Worm (Caenorhabditis elegans) whole organism, late embryonic: ENCODE measurements around the gene fbxb-6.

ENCODE experiments used
- K09A11.1 ChIP-seq: sonication (generic microtip); optimal IDR thresholded peaks from 2 replicates; lab custom pipeline; 2017; ENCODE audit warnings: antibody characterized with exemption, mild to moderate bottlenecking, missing genetic modification characterization, missing compliant biosample characterization; ENCODE audit not compliant: insufficient read depth
- ama-1 ChIP-seq: fragments of 150-350 bp; optimal IDR thresholded peaks from 2 replicates; lab custom pipeline; 2014
- ets-4 ChIP-seq: sonication (generic microtip); optimal IDR thresholded peaks from 2 replicates; lab custom pipeline; 2016; ENCODE audit warnings: missing genetic modification characterization, missing compliant biosample characterization
- mec-3 ChIP-seq: sonication (generic microtip); optimal IDR thresholded peaks from 2 replicates; lab custom pipeline; 2016; ENCODE audit warnings: borderline replicate concordance, missing genetic modification characterization, missing compliant biosample characterization
- nhr-11 ChIP-seq: fragments of 150-350 bp; optimal IDR thresholded peaks from 2 replicates; lab custom pipeline; 2014; ENCODE audit warnings: missing biosample characterization, missing genetic modification characterization
- pag-3 ChIP-seq: sonication (generic microtip); optimal IDR thresholded peaks from 2 replicates; lab custom pipeline; 2016; ENCODE audit warnings: missing compliant biosample characterization, missing genetic modification characterization, borderline replicate concordance
- pros-1 ChIP-seq: fragments of 150-350 bp; optimal IDR thresholded peaks from 2 replicates; lab custom pipeline; 2014; ENCODE audit warnings: missing biosample characterization, missing genetic modification reagents, missing genetic modification characterization
- sox-2 ChIP-seq: fragments of 200-800 bp; sonication (Bioruptor generic); IDR thresholded peaks from 2 replicates; pipeline ENCODE4 v1.3.6; 2022; ENCODE audit warnings: missing genetic modification reagents, missing genetic modification characterization, missing compliant biosample characterization
- unc-3 ChIP-seq, 2 experiments: fragments of 200-800 bp in 1 of 2; sonication (Bioruptor generic) in 1 of 2; sonication (generic microtip) in 1 of 2; conservative IDR thresholded peaks in 1 of 2; optimal IDR thresholded peaks in 1 of 2; 2 replicates each; pipeline versions ENCODE4 v1.3.6 to Lab custom; 2016 to 2022; ENCODE audit warnings: missing compliant biosample characterization in 2 of 2, missing genetic modification characterization in 2 of 2, missing genetic modification reagents in 1 of 2
- unc-42 ChIP-seq: sonication (generic microtip); optimal IDR thresholded peaks from 2 replicates; lab custom pipeline; 2016; ENCODE audit warnings: missing genotype, missing genetic modification characterization, missing compliant biosample characterization
- unc-86 ChIP-seq: sonication (generic microtip); optimal IDR thresholded peaks from 2 replicates; lab custom pipeline; 2016; ENCODE audit warnings: missing genetic modification characterization, missing compliant biosample characterization
- zip-5 ChIP-seq: sonication (generic microtip); optimal IDR thresholded peaks from 2 replicates; lab custom pipeline; 2016; ENCODE audit warnings: missing genetic modification characterization, missing compliant biosample characterization

DNA sequence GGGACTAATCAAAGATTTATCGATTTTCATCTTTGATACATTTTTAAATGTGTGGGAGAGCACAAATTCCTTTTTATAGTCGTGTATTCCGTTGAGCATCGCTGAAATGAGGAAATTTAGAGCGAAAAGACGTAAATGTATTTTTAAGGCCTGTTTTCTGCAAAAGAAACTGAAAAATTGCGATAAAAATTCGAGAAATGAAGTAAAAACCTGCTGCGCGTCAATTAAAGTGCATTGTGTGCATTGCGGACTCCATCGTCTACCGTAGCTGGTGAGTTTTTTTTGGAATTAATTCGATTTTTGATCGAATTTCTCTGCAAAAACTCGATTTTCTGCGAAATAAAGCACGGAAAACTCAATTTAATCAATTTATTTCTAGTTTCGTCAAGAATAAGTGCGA lies 25.3 kb upstream of the fbxb-6 start, which contains the start of gene bath-19:
- TF ChIP-seq pros-1 = no peak
- no peak for TF ChIP-seq unc-86
- TF ChIP-seq zip-5 (tag; lab: Kevin White, UChicago) = no peak
- no peak for TF ChIP-seq unc-42 (tag; lab: Kevin White, UChicago)
- TF ChIP-seq nhr-11 (tag; lab: Kevin White, UChicago) = no peak
- TF ChIP-seq sox-2 (GFP tag; lab: Robert Waterston, UW) = no peak
- TF ChIP-seq pag-3 (tag; lab: Kevin White, UChicago) = no peak
- no peak for TF ChIP-seq mec-3 (tag; lab: Kevin White, UChicago)
- no peak for TF ChIP-seq unc-3 (GFP tag; conservative IDR thresholded peaks at IDR 0.05; lab: Robert Waterston, UW)
- no peak for TF ChIP-seq unc-3 (tag; optimal IDR thresholded peaks at IDR 0.05; lab: Kevin White, UChicago)
- no peak for TF ChIP-seq K09A11.1 (tag; lab: Kevin White, UChicago)
- no peak for TF ChIP-seq ama-1
- no peak for TF ChIP-seq ets-4
